Fruit fly (Drosophila melanogaster) whole organism, adult: ENCODE data around the gene CG32085.
A peak's percentile ranks its signal among the peaks of the same experiment; 100 is the strongest.

Experiments
- CG11617 ChIP-seq: fragments of 200-800 bp; sonication (Bioruptor generic); optimal IDR thresholded peaks from 2 replicates; lab custom pipeline; 2017; ENCODE audit warnings: mild to moderate bottlenecking, missing biosample characterization, missing genetic modification reagents, missing genetic modification characterization
- CG12768 ChIP-seq: fragments of 200-800 bp; sonication (Bioruptor generic); optimal IDR thresholded peaks from 2 replicates; lab custom pipeline; 2017; ENCODE audit warnings: missing biosample characterization, missing genetic modification characterization, mild to moderate bottlenecking, moderate library complexity, missing genetic modification reagents
- CG14711 ChIP-seq: fragments of 200-800 bp; sonication (Bioruptor generic); optimal IDR thresholded peaks from 2 replicates; lab custom pipeline; 2018; ENCODE audit warnings: missing biosample characterization, mild to moderate bottlenecking, missing genetic modification characterization, moderate library complexity
- CG1620 ChIP-seq: fragments of 200-800 bp; sonication (Bioruptor generic); optimal IDR thresholded peaks from 2 replicates; lab custom pipeline; 2016; ENCODE audit warnings: missing biosample characterization, missing genetic modification characterization
- CG33017 ChIP-seq: fragments of 200-800 bp; sonication (Bioruptor generic); optimal IDR thresholded peaks from 2 replicates; lab custom pipeline; 2018; ENCODE audit warnings: missing biosample characterization, mild to moderate bottlenecking, missing genetic modification characterization, moderate library complexity
- CG5204 ChIP-seq: fragments of 200-800 bp; sonication (Bioruptor generic); optimal IDR thresholded peaks from 2 replicates; lab custom pipeline; 2016; ENCODE audit warnings: missing biosample characterization, missing genetic modification characterization
- CG7045 ChIP-seq: fragments of 200-800 bp; sonication (Bioruptor generic); optimal IDR thresholded peaks from 2 replicates; lab custom pipeline; 2017; ENCODE audit warnings: missing biosample characterization, mild to moderate bottlenecking, missing genetic modification characterization
- CG7101 ChIP-seq: fragments of 200-800 bp; sonication (Bioruptor generic); optimal IDR thresholded peaks from 2 replicates; lab custom pipeline; 2018; ENCODE audit warnings: missing biosample characterization, mild to moderate bottlenecking, missing genetic modification characterization, moderate library complexity
- Clk ChIP-seq: fragments of 200-800 bp; sonication (Bioruptor generic); optimal IDR thresholded peaks from 2 replicates; lab custom pipeline; 2017; ENCODE audit warnings: missing biosample characterization, missing genetic modification characterization
- Crg-1 ChIP-seq: fragments of 200-800 bp; sonication (Bioruptor generic); optimal IDR thresholded peaks from 2 replicates; lab custom pipeline; 2016; ENCODE audit warnings: missing biosample characterization, missing genetic modification characterization
- Hr96 ChIP-seq: fragments of 200-800 bp; sonication (Bioruptor generic); optimal IDR thresholded peaks from 2 replicates; lab custom pipeline; 2016; ENCODE audit warnings: missing biosample characterization, missing genetic modification characterization
- Mnt ChIP-seq: fragments of 200-800 bp; sonication (Bioruptor generic); optimal IDR thresholded peaks from 2 replicates; lab custom pipeline; 2016; ENCODE audit warnings: missing biosample characterization, mild to moderate bottlenecking, missing genetic modification characterization
- bab1 ChIP-seq: fragments of 200-800 bp; sonication (Bioruptor generic); optimal IDR thresholded peaks from 3 replicates; lab custom pipeline; 2019; ENCODE audit warnings: missing biosample characterization, mild to moderate bottlenecking, missing genetic modification characterization, moderate library complexity
- cic ChIP-seq: fragments of 200-800 bp; sonication (Bioruptor generic); optimal IDR thresholded peaks from 2 replicates; lab custom pipeline; 2017; ENCODE audit warnings: missing biosample characterization, mild to moderate bottlenecking, missing genetic modification characterization, moderate library complexity
- cnc ChIP-seq, 2 experiments: fragments of >200 bp; optimal IDR thresholded peaks; 2 replicates each; lab custom pipeline; 2017
- kay ChIP-seq: fragments of 200-800 bp; sonication (Bioruptor generic); peaks from one replicate; lab custom pipeline; 2016; ENCODE audit warnings: missing biosample characterization, missing genetic modification characterization, borderline replicate concordance
- ovo ChIP-seq: fragments of 200-800 bp; sonication (Bioruptor generic); optimal IDR thresholded peaks from 2 replicates; lab custom pipeline; 2016; ENCODE audit warnings: missing biosample characterization, missing genetic modification characterization
- pad ChIP-seq: fragments of 200-800 bp; sonication (Bioruptor generic); optimal IDR thresholded peaks from 3 replicates; lab custom pipeline; 2017; ENCODE audit warnings: missing biosample characterization, missing genetic modification characterization, mild to moderate bottlenecking, moderate library complexity, missing genetic modification reagents
- tj ChIP-seq: fragments of 200-800 bp; sonication (Bioruptor generic); optimal IDR thresholded peaks from 3 replicates; lab custom pipeline; 2017; ENCODE audit warnings: missing biosample characterization, mild to moderate bottlenecking, missing genetic modification characterization, moderate library complexity
- toe ChIP-seq: fragments of 200-800 bp; sonication (Bioruptor generic); optimal IDR thresholded peaks from 2 replicates; lab custom pipeline; 2016; ENCODE audit warnings: missing biosample characterization, missing genetic modification characterization

CG32085 gene

dm6 chr3L:11648410-11648809, 31.7 kb downstream of the CG32085 start, which contains the start of the genes RIOK1 and Polr3H:
Gene RIOK1, minus strand, starts transcription at chr3L:11648474.
Gene Polr3H, plus strand, starts transcription at chr3L:11648756.
- TF ChIP-seq bab1 (GFP tag; lab: Kevin White, UChicago), result peak; percentile 76
- no peak for TF ChIP-seq ovo (GFP tag; lab: Kevin White, UChicago)
- TF ChIP-seq toe (GFP tag; lab: Kevin White, UChicago), result peak; percentile 35
- peak; percentile 60 for TF ChIP-seq CG1620 (GFP tag; lab: Kevin White, UChicago)
- TF ChIP-seq CG12768 (GFP tag; lab: Kevin White, UChicago), result peak; percentile 52
- TF ChIP-seq CG11617 (GFP tag; lab: Kevin White, UChicago), result peak; percentile 72
- TF ChIP-seq Crg-1 (GFP tag; lab: Kevin White, UChicago), result peak; percentile 56
- peak; percentile 57 for TF ChIP-seq CG5204 (GFP tag; lab: Kevin White, UChicago)
- TF ChIP-seq Hr96 (GFP tag; lab: Kevin White, UChicago), result peak; percentile 59
- TF ChIP-seq pad (GFP tag; lab: Kevin White, UChicago), result peak; percentile 17
- TF ChIP-seq CG7101, result peak; percentile 53
- no peak for TF ChIP-seq kay (GFP tag; lab: Kevin White, UChicago)
- no peak for TF ChIP-seq cic (GFP tag; lab: Kevin White, UChicago)
- peak; percentile 11 for TF ChIP-seq tj (GFP tag; lab: Kevin White, UChicago)
- peak; percentile 27 for TF ChIP-seq CG7045 (GFP tag; lab: Kevin White, UChicago)
- no peak for TF ChIP-seq CG33017
- peak; percentile 67 for TF ChIP-seq CG14711 (tag; lab: Kevin White, UChicago)
- no peak for TF ChIP-seq cnc (optimal IDR thresholded peaks at IDR 0.05; lab: Kevin White, UChicago)
- TF ChIP-seq Clk (GFP tag; lab: Kevin White, UChicago), result peak; percentile 27
- TF ChIP-seq Mnt (GFP tag; lab: Kevin White, UChicago), result peak; percentile 99

- TF ChIP-seq kay (GFP tag; lab: Kevin White, UChicago) (no peak), CG7101 (no peak), ovo (GFP tag; lab: Kevin White, UChicago) (no peak), CG1620 (GFP tag; lab: Kevin White, UChicago) (no peak), Clk (GFP tag; lab: Kevin White, UChicago) (no peak)
Observed at dm6 chr3L:11645933-11646332, 34.2 kb downstream of the CG32085 start, which contains the start of gene CG6071. Gene CG6071, minus strand, starts transcription at chr3L:11646033.

dm6 chr3L:11636829-11637228, 43.3 kb downstream of the CG32085 start:
- TF ChIP-seq CG14711 (tag; lab: Kevin White, UChicago) (no peak), CG1620 (GFP tag; lab: Kevin White, UChicago) (no peak), cic (GFP tag; lab: Kevin White, UChicago) (no peak), ovo (GFP tag; lab: Kevin White, UChicago) (no peak), kay (GFP tag; lab: Kevin White, UChicago) (peak; percentile 43), Hr96 (GFP tag; lab: Kevin White, UChicago) (no peak)

DNA sequence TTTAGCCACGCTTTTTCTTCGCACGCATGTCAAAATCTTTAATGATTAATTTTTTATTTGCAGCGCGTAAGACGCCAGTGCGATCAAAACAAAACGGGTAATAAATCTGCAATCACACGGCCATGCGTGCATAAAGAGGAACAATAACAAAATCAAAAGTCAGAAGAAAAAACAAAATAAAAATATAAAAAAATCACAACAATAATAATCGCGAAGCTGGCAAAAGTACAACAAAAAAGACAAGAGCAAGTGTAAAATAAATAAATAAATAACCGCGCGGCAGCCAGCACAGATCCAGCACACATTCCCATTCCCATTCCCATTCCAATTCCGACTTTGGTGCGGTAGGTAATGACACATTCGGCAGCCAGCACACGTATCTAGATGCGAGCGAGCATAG, 45.6 kb downstream of the CG32085 start:
- no peak for TF ChIP-seq Crg-1 (GFP tag; lab: Kevin White, UChicago)
- TF ChIP-seq Mnt (GFP tag; lab: Kevin White, UChicago), result no peak
- TF ChIP-seq CG12768 (GFP tag; lab: Kevin White, UChicago), result no peak
- TF ChIP-seq CG7045 (GFP tag; lab: Kevin White, UChicago), result no peak
- no peak for TF ChIP-seq kay (GFP tag; lab: Kevin White, UChicago)
- no peak for TF ChIP-seq bab1 (GFP tag; lab: Kevin White, UChicago)
- TF ChIP-seq tj (GFP tag; lab: Kevin White, UChicago), result no peak
- no peak for TF ChIP-seq cnc (optimal IDR thresholded peaks at IDR 0.05; lab: Kevin White, UChicago)

- no peak for TF ChIP-seq Crg-1 (GFP tag; lab: Kevin White, UChicago)
- peak; percentile 40 for TF ChIP-seq tj (GFP tag; lab: Kevin White, UChicago)
- no peak for TF ChIP-seq CG7045 (GFP tag; lab: Kevin White, UChicago)
- no peak for TF ChIP-seq cic (GFP tag; lab: Kevin White, UChicago)
- TF ChIP-seq CG12768 (GFP tag; lab: Kevin White, UChicago), result peak; percentile 1
- no peak for TF ChIP-seq Clk (GFP tag; lab: Kevin White, UChicago)
- no peak for TF ChIP-seq CG7101
- TF ChIP-seq toe (GFP tag; lab: Kevin White, UChicago), result no peak
- TF ChIP-seq ovo (GFP tag; lab: Kevin White, UChicago), result no peak
- peak; percentile 18 for TF ChIP-seq kay (GFP tag; lab: Kevin White, UChicago)
Observed at dm6 chr3L:11631092-11631491, 49.1 kb downstream of the CG32085 start, which contains the start of gene CG32091. Gene CG32091, plus strand, starts transcription at chr3L:11631392.

DNA sequence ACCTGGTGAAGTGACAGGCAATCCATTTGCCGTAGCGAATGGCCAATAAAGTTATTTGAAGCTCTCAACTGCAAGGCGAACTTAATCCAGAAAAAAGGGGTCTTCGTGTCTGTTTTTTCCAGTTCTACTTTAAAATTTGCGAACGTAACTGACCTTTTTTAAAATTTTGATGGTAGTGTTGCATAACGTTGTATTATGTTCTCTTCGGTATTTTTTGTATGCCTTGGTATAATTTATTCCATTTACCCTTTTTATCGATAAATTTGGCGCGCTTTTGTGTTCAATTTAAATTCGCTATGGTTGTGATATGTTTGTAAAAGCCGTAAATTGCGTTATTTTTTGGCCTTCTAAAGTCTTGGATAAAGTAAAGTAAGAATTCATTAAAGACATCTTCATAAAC, 49.5 kb downstream of the CG32085 start:
- TF ChIP-seq CG7045 (GFP tag; lab: Kevin White, UChicago), result no peak
- TF ChIP-seq CG14711 (tag; lab: Kevin White, UChicago), result peak; percentile 32
- peak; percentile 70 for TF ChIP-seq kay (GFP tag; lab: Kevin White, UChicago)
- peak; percentile 13 for TF ChIP-seq Mnt (GFP tag; lab: Kevin White, UChicago)
- peak; percentile 5 for TF ChIP-seq CG7101
